Worm (Caenorhabditis elegans) whole organism, late embryonic: ENCODE results near the gene apc-2.

Experiments
- ama-1 ChIP-seq: fragments of 150-350 bp; optimal IDR thresholded peaks from 2 replicates; lab custom pipeline; 2014
- ceh-31 ChIP-seq: sonication (generic microtip); optimal IDR thresholded peaks from 2 replicates; lab custom pipeline; 2016; ENCODE audit warnings: missing genetic modification characterization, missing compliant biosample characterization
- ceh-9 ChIP-seq: sonication (generic microtip); optimal IDR thresholded peaks from 2 replicates; lab custom pipeline; 2016; ENCODE audit warnings: mild to moderate bottlenecking, missing genetic modification characterization, inconsistent platforms, missing compliant biosample characterization
- elt-4 ChIP-seq: sonication (generic microtip); optimal IDR thresholded peaks from 2 replicates; lab custom pipeline; 2016; ENCODE audit warnings: missing genetic modification characterization, missing compliant biosample characterization
- fkh-10 ChIP-seq: fragments of 150-350 bp; optimal IDR thresholded peaks from 2 replicates; lab custom pipeline; 2014; ENCODE audit warnings: missing biosample characterization, missing genetic modification reagents, missing genetic modification characterization
- hlh-30 ChIP-seq: sonication (generic microtip); optimal IDR thresholded peaks from 2 replicates; lab custom pipeline; 2017; ENCODE audit warnings: antibody characterized with exemption, missing genetic modification characterization, missing compliant biosample characterization; ENCODE audit not compliant: insufficient read depth
- madf-2 ChIP-seq: sonication (generic microtip); optimal IDR thresholded peaks from 2 replicates; lab custom pipeline; 2017; ENCODE audit warnings: missing genetic modification characterization, missing compliant biosample characterization
- nhr-11 ChIP-seq: fragments of 150-350 bp; optimal IDR thresholded peaks from 2 replicates; lab custom pipeline; 2014; ENCODE audit warnings: missing biosample characterization, missing genetic modification characterization
- pha-2 ChIP-seq: sonication (generic microtip); optimal IDR thresholded peaks from 2 replicates; lab custom pipeline; 2017; ENCODE audit warnings: mild to moderate bottlenecking, missing genetic modification characterization, missing compliant biosample characterization
- pqm-1 ChIP-seq: sonication (generic microtip); optimal IDR thresholded peaks from 2 replicates; lab custom pipeline; 2016; ENCODE audit warnings: missing genetic modification characterization, missing compliant biosample characterization
- pros-1 ChIP-seq: fragments of 150-350 bp; optimal IDR thresholded peaks from 2 replicates; lab custom pipeline; 2014; ENCODE audit warnings: missing biosample characterization, missing genetic modification reagents, missing genetic modification characterization
- unc-86 ChIP-seq: sonication (generic microtip); optimal IDR thresholded peaks from 2 replicates; lab custom pipeline; 2016; ENCODE audit warnings: missing genetic modification characterization, missing compliant biosample characterization

DNA sequence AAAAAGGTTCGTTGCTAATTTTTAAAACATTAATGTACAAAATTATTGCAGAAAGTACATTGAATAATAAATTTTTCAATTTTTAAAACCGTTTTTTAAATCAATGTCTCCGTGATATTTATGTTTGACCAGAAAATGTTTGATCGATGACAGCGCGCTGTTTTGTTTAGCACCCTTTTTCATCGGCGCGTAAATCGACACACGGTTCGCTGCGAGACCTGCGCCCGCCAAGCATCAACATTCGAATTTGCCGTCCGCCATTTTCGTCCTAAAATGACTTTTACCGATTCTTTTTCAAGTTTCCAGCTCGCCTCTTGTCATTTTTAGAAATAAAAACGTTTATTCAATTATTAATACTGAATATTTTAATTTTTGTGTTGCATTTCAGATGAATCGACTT, 20.5 kb downstream of the apc-2 start, which contains the start of gene plk-1:
- TF ChIP-seq fkh-10 (GFP tag; lab: Kevin White, UChicago) (no peak), nhr-11 (no peak), elt-4 (no peak), pha-2 (no peak), hlh-30 (tag; lab: Kevin White, UChicago) (no peak), pqm-1 (tag; lab: Kevin White, UChicago) (no peak), ceh-31 (no peak), unc-86 (tag; lab: Kevin White, UChicago) (no peak), ama-1 (lab: Kevin White, UChicago) (no peak), pros-1 (tag; lab: Kevin White, UChicago) (no peak), madf-2 (no peak), ceh-9 (tag; lab: Kevin White, UChicago) (no peak)
